Worm (Caenorhabditis elegans): ENCODE data around the gene K08F4.12.
A peak's percentile ranks its signal among the peaks of the same experiment; 100 is the strongest.

The K08F4.12 gene

DNA sequence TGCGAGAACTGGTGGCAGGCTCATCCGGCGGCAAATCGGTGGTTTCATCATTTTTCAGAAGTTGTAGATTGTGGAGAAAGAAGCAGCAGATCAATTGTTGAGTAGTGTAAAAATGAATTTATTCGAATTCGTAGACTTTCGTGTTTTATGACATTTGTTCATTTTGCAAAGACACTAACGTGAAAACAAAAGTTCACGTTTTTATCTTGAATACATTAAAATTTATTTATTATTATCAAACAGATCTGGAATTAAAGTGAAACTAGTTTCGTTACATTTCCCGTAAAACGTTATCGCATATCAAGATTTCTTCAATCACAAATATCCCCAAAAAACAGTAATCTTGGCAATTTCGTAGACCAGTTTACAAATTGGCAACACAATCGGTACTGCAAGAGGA, 9.0 kb downstream of the K08F4.12 start, which contains the start of gene T14G10.8:
Gene T14G10.8, minus strand, starts transcription at position 101 of the 400 bp plus-strand sequence.
- TF ChIP-seq nhr-28 (tag; optimal IDR thresholded peaks at IDR 0.05) (no peak), cnd-1 (tag; optimal IDR thresholded peaks at IDR 0.05) (no peak), sem-2 (GFP tag; optimal IDR thresholded peaks at IDR 0.05) (no peak), pha-4 (tag; optimal IDR thresholded peaks at IDR 0.05) (no peak), drap-1 (GFP tag; optimal IDR thresholded peaks at IDR 0.05) (no peak), unc-120 (tag; optimal IDR thresholded peaks at IDR 0.05; ENCODE audit: poor library complexity, severe bottlenecking) (no peak), tbx-8 (GFP tag; optimal IDR thresholded peaks at IDR 0.05) (no peak), blmp-1 (tag; optimal IDR thresholded peaks at IDR 0.05) (no peak), mep-1 (tag; optimal IDR thresholded peaks at IDR 0.05) (no peak), sptf-1 (tag; optimal IDR thresholded peaks at IDR 0.05) (no peak), lin-32 (GFP tag; optimal IDR thresholded peaks at IDR 0.05) (no peak), zip-8 (tag; optimal IDR thresholded peaks at IDR 0.05) (no peak), ceh-39 (tag; optimal IDR thresholded peaks at IDR 0.05) (no peak), lin-13 (tag; optimal IDR thresholded peaks at IDR 0.05) (no peak), lsy-2 (tag; optimal IDR thresholded peaks at IDR 0.05) (no peak), ceh-83 (GFP tag; optimal IDR thresholded peaks at IDR 0.05) (no peak), nhr-237 (tag; optimal IDR thresholded peaks at IDR 0.05) (no peak)

DNA sequence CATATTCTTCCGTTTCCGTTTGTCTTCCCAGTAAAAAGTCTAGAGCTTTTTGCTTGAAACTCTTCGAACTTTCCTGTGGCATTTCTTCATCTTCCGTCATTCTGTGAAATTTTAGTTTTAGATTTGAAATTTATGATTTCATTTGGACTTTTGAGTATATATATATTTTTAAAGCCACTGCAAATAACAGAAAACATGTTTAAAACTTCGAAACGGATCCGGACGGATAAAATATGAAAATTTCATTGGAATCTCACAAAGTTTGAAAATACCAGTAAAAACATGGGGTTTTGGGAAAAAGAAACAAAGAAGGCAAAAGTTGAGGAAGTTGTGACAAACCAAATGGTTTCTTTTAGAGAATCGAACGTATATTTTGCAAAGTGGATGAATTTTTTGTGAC, 11.0 kb downstream of the K08F4.12 start, which contains the start of gene pigs-1:
Gene pigs-1, minus strand, starts transcription at position 101 of the 400 bp plus-strand sequence.
- no peak for TF ChIP-seq lsy-2 (tag; optimal IDR thresholded peaks at IDR 0.05)
- no peak for TF ChIP-seq ham-2 (GFP tag; optimal IDR thresholded peaks at IDR 0.05)
- no peak for TF ChIP-seq ceh-39 (tag; optimal IDR thresholded peaks at IDR 0.05)
- no peak for TF ChIP-seq snpc-4 (tag; optimal IDR thresholded peaks at IDR 0.05)
- TF ChIP-seq zip-8 (tag; optimal IDR thresholded peaks at IDR 0.05) = no peak
- no peak for TF ChIP-seq elt-3 (tag; optimal IDR thresholded peaks at IDR 0.05)

DNA sequence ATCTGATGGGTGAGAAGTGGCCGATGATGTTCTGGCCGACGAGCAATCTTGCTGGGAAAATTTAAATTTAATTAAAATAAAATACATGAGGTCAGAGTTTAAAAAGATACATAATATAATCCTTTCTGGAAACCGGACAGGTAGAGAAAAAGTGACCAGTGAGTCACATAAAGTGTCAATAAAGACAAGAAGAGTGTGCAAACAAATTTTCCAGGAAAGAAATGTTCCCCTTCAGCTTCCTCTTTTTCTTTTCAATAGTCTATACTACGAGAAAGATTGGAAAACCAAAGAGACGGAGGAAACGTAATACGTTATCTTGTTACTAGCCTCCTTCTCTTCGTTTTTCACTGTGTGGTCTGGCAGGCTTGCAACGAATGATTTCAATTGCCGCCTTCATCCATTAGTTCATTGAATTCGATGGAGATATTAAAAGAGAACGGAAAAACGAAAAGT, 12.7 kb downstream of the K08F4.12 start, which contains the start of gene tsp-12:
Gene tsp-12, minus strand, starts transcription at position 51 of the 453 bp plus-strand sequence.
- no peak for TF ChIP-seq unc-39 (tag; optimal IDR thresholded peaks at IDR 0.05)
- no peak for TF ChIP-seq flh-1 (GFP tag; optimal IDR thresholded peaks at IDR 0.05)
- TF ChIP-seq lsy-2 (tag; optimal IDR thresholded peaks at IDR 0.05) = no peak
- TF ChIP-seq sptf-1 (tag; optimal IDR thresholded peaks at IDR 0.05) = peak; percentile 27
- TF ChIP-seq ces-1 (GFP tag; optimal IDR thresholded peaks at IDR 0.05) = peak; percentile 83
- no peak for TF ChIP-seq tbx-8 (GFP tag; optimal IDR thresholded peaks at IDR 0.05)

DNA sequence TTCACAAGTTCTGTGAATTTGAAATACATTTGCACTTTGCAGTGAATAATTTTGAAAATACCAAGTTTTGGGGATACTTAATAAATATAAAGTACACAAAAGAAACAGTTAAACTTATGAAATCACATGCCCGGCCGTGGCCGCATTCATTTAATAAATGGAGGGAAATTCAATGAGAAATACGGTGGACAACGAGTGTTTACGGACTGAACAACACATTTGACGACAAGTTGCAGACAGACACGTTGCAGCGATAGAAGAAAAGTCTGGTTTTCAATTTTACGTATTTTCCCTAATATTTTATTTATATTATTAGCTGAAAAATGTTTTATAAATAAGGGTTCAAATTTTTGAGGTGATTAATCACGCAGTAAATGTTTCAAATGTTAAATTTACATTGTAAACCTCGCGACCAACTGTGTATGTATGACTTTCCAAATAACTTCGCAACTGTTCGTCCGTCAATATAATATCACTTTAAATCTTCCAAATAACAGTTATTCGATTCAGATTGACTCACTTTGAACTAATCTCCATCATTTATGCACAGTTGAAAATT, 13.6 kb downstream of the K08F4.12 start, which contains the start of gene copg-1:
Gene copg-1, plus strand, starts transcription at position 509 of the 559 bp plus-strand sequence.
- TF ChIP-seq lin-32 (GFP tag; optimal IDR thresholded peaks at IDR 0.05) = no peak
- TF ChIP-seq nhr-237 (tag; optimal IDR thresholded peaks at IDR 0.05) = no peak
- no peak for TF ChIP-seq tbx-8 (GFP tag; optimal IDR thresholded peaks at IDR 0.05)
- TF ChIP-seq ces-1 (GFP tag; optimal IDR thresholded peaks at IDR 0.05) = peak; percentile 92
- no peak for TF ChIP-seq unc-62 (GFP tag; optimal IDR thresholded peaks at IDR 0.05)
- TF ChIP-seq nhr-76 (tag; optimal IDR thresholded peaks at IDR 0.05) = no peak
- no peak for TF ChIP-seq nhr-28 (tag; optimal IDR thresholded peaks at IDR 0.05)
- peak; percentile 28 for TF ChIP-seq nhr-2 (tag; optimal IDR thresholded peaks at IDR 0.05)
- TF ChIP-seq ceh-43 (GFP tag; optimal IDR thresholded peaks at IDR 0.05) = no peak
- TF ChIP-seq sem-2 (GFP tag; optimal IDR thresholded peaks at IDR 0.05) = no peak
- no peak for TF ChIP-seq nhr-12 (tag; optimal IDR thresholded peaks at IDR 0.05)
- no peak for TF ChIP-seq blmp-1 (tag; optimal IDR thresholded peaks at IDR 0.05)
- peak; percentile 92 for TF ChIP-seq lsy-2 (tag; optimal IDR thresholded peaks at IDR 0.05)

DNA sequence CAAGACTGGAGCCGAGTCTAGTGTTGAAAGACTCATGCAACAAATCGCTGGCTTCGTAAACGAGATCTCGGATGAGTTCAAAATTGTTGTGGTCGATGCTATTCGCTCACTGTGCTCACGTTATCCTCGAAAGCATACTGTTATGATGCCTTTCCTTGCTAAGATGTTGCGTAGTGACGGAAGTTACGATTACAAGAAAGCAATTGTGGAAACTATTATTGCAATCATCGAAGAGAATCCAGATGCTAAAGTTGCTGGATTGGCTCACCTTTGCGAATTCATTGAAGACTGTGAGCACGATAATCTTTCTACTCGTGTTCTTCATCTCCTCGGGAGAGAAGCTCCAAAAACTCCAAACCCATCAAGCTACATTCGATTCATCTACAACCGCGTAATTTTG, 15.6 kb downstream of the K08F4.12 start:
- TF ChIP-seq unc-62 (GFP tag; optimal IDR thresholded peaks at IDR 0.05) (no peak), lsy-2 (tag; optimal IDR thresholded peaks at IDR 0.05) (no peak), nhr-237 (tag; optimal IDR thresholded peaks at IDR 0.05) (no peak), ham-2 (GFP tag; optimal IDR thresholded peaks at IDR 0.05) (no peak), unc-39 (tag; optimal IDR thresholded peaks at IDR 0.05) (no peak), ceh-83 (GFP tag; optimal IDR thresholded peaks at IDR 0.05) (no peak), lin-13 (tag; optimal IDR thresholded peaks at IDR 0.05) (no peak), nhr-12 (tag; optimal IDR thresholded peaks at IDR 0.05) (no peak), bed-3 (GFP tag; optimal IDR thresholded peaks at IDR 0.05) (no peak), sem-2 (GFP tag; optimal IDR thresholded peaks at IDR 0.05) (no peak), mls-2 (tag; optimal IDR thresholded peaks at IDR 0.05) (no peak), drap-1 (GFP tag; optimal IDR thresholded peaks at IDR 0.05) (no peak), mep-1 (tag; optimal IDR thresholded peaks at IDR 0.05) (no peak), blmp-1 (tag; optimal IDR thresholded peaks at IDR 0.05) (no peak), lin-32 (GFP tag; optimal IDR thresholded peaks at IDR 0.05) (no peak), nhr-2 (tag; optimal IDR thresholded peaks at IDR 0.05) (no peak), M03D4.4 (tag; optimal IDR thresholded peaks at IDR 0.05) (no peak), hlh-1 (tag; optimal IDR thresholded peaks at IDR 0.05) (no peak), elt-1 (tag; optimal IDR thresholded peaks at IDR 0.05; ENCODE audit: borderline replicate concordance, insufficient read depth) (no peak), sptf-1 (tag; optimal IDR thresholded peaks at IDR 0.05) (no peak)
